Fruit fly (Drosophila melanogaster): Measurements from ENCODE around the gene MICU1.
A peak's percentile ranks its signal among the peaks of the same experiment; 100 is the strongest.

The MICU1 gene

DNA sequence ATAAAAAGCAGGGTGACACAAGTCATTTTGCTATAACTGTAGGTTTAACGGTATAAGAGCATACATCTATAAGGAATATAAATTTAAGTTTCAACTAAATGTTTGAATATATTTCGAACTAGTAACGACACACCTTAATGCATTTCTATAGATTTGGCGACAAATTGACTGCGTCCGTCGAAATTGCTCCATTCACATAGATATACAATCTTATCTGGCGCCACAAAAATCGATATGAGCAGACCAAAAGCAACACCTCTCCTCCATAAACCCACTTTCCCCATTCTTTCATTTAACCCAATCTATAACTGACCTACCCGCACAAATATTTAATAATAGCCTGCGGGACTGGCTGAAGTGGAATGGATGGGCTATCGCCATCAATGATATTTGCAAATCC lies 16.6 kb downstream of the MICU1 start:
- TF ChIP-seq Snoo (tag; optimal IDR thresholded peaks at IDR 0.05) (no peak), Ets98B (GFP tag; IDR thresholded peaks at IDR 0.05) (0 out of 2 replicates have a peak, but pooled peaks have one; percentile 19)

DNA sequence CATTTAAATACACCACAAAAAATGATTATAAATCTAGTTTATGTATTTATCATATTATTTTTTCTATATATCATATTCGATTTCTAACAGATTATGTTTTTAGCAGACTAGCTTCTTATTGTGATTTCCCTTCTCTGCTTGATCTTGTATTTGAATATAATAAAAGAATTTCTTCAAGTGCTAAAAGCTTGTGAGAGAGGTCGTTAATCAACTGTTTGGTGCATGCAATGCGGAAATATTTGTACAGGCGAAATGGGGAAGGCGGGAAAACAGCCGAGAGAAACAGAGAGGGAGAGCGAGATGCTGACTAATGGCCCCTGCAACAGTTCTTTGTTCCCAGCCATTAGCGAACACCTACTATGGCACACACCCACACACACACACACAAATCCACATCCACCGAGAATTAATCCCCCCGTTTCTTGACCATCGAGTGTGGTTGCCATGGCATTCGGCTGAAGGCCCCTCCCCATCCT lies 17.6 kb downstream of the MICU1 start:
- peak; percentile 42 for TF ChIP-seq CG34367 (tag; optimal IDR thresholded peaks at IDR 0.05)
- TF ChIP-seq CG14655 (GFP tag; optimal IDR thresholded peaks at IDR 0.05) = peak; percentile 72
- peak; percentile 1 for TF ChIP-seq gl (tag; optimal IDR thresholded peaks at IDR 0.05)
- peak; percentile 62 for TF ChIP-seq CG17806 (tag; optimal IDR thresholded peaks at IDR 0.05)
- peak; percentile 73 for TF ChIP-seq CG32121 (GFP tag; IDR thresholded peaks at IDR 0.05)
- TF ChIP-seq Ets98B (GFP tag; IDR thresholded peaks at IDR 0.05) = peak; percentile 66; the same call in 1 of the 2 replicates
- TF ChIP-seq fd96Ca (GFP tag; IDR thresholded peaks at IDR 0.05) = 0 out of 3 replicates have a peak, but pooled peaks have one; percentile 21
- TF ChIP-seq Pif1B (GFP tag; optimal IDR thresholded peaks at IDR 0.05) = peak; percentile 48
- TF ChIP-seq CG8159 (tag; optimal IDR thresholded peaks at IDR 0.05) = peak; percentile 75
- peak; percentile 51 for TF ChIP-seq D1 (tag; optimal IDR thresholded peaks at IDR 0.05)
- no peak for TF ChIP-seq CG10348 (GFP tag; IDR thresholded peaks at IDR 0.05)
- 0 out of 2 replicates have a peak, but pooled peaks have one; percentile 43 for TF ChIP-seq rn (GFP tag; IDR thresholded peaks at IDR 0.05)
- peak; percentile 91 for TF ChIP-seq CG4496 (GFP tag; IDR thresholded peaks at IDR 0.05)
- TF ChIP-seq Pif1A (GFP tag; optimal IDR thresholded peaks at IDR 0.05) = peak; percentile 10
- TF ChIP-seq CG15710 (tag; optimal IDR thresholded peaks at IDR 0.05) = peak; percentile 68
- TF ChIP-seq CG12605 (GFP tag; IDR thresholded peaks at IDR 0.05) = peak; percentile 56
- peak; percentile 62 for TF ChIP-seq CG9948 (tag; optimal IDR thresholded peaks at IDR 0.05)
- TF ChIP-seq CG8301 (tag; optimal IDR thresholded peaks at IDR 0.05) = peak; percentile 78
- no peak for TF ChIP-seq CG13204 (GFP tag; optimal IDR thresholded peaks at IDR 0.05)
- peak; percentile 39 for TF ChIP-seq Snoo (tag; optimal IDR thresholded peaks at IDR 0.05)
- TF ChIP-seq EcR (GFP tag; optimal IDR thresholded peaks at IDR 0.05) = peak; percentile 56

DNA sequence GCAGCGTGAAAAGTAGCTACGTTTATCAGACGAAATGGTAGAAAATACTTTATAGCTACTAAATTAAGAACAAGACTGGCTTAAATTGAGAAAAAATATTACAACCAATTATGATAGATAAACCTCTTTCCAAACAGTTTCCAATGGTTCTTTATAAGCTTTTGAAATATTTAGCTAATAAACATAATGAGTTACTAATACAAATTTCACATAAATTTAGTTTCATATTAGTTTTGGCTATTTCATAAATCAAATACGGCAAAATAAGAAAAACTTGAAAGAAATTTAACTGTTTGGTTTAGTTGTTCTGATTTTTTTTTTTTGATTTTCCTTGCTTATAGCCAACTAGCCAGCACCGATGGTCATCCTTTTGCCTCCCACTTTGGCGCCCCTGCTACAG lies 18.1 kb downstream of the MICU1 start:
- TF ChIP-seq CG15710 (tag; optimal IDR thresholded peaks at IDR 0.05) (no peak), CG8159 (tag; optimal IDR thresholded peaks at IDR 0.05) (peak; percentile 23), gl (tag; optimal IDR thresholded peaks at IDR 0.05) (no peak), D1 (tag; optimal IDR thresholded peaks at IDR 0.05) (peak; percentile 31), Ets98B (GFP tag; IDR thresholded peaks at IDR 0.05) (no peak), CG32121 (GFP tag; IDR thresholded peaks at IDR 0.05) (no peak), CG9948 (tag; optimal IDR thresholded peaks at IDR 0.05) (no peak), CG10348 (GFP tag; IDR thresholded peaks at IDR 0.05) (no peak), Snoo (tag; optimal IDR thresholded peaks at IDR 0.05) (no peak), CG4496 (GFP tag; IDR thresholded peaks at IDR 0.05) (no peak), CG13204 (GFP tag; optimal IDR thresholded peaks at IDR 0.05) (no peak), Pif1B (GFP tag; optimal IDR thresholded peaks at IDR 0.05) (no peak), CG8301 (tag; optimal IDR thresholded peaks at IDR 0.05) (peak; percentile 27), CG34367 (tag; optimal IDR thresholded peaks at IDR 0.05) (no peak), EcR (GFP tag; optimal IDR thresholded peaks at IDR 0.05) (no peak), CG17806 (tag; optimal IDR thresholded peaks at IDR 0.05) (peak; percentile 2), rn (GFP tag; IDR thresholded peaks at IDR 0.05) (no peak), Pif1A (GFP tag; optimal IDR thresholded peaks at IDR 0.05) (no peak), fd96Ca (GFP tag; IDR thresholded peaks at IDR 0.05) (no peak), CG14655 (GFP tag; optimal IDR thresholded peaks at IDR 0.05) (peak; percentile 26), CG12605 (GFP tag; IDR thresholded peaks at IDR 0.05) (no peak)

dm6 chr2L:7203411-7204171 lies 21.6 kb downstream of the MICU1 start:
- TF ChIP-seq fd96Ca (GFP tag; IDR thresholded peaks at IDR 0.05) (no peak), CG9948 (tag; optimal IDR thresholded peaks at IDR 0.05) (no peak), CG14655 (GFP tag; optimal IDR thresholded peaks at IDR 0.05) (no peak), EcR (GFP tag; optimal IDR thresholded peaks at IDR 0.05) (peak; percentile 74), Pif1B (GFP tag; optimal IDR thresholded peaks at IDR 0.05) (no peak), Ets98B (GFP tag; IDR thresholded peaks at IDR 0.05) (no peak), Pif1A (GFP tag; optimal IDR thresholded peaks at IDR 0.05) (no peak), gl (tag; optimal IDR thresholded peaks at IDR 0.05) (peak; percentile 32), CG32121 (GFP tag; IDR thresholded peaks at IDR 0.05) (peak; percentile 9; the same call in 1 of the 2 replicates), CG8301 (tag; optimal IDR thresholded peaks at IDR 0.05) (no peak), D1 (tag; optimal IDR thresholded peaks at IDR 0.05) (no peak), CG10348 (GFP tag; IDR thresholded peaks at IDR 0.05) (no peak), CG17806 (tag; optimal IDR thresholded peaks at IDR 0.05) (no peak), CG8159 (tag; optimal IDR thresholded peaks at IDR 0.05) (no peak), CG13204 (GFP tag; optimal IDR thresholded peaks at IDR 0.05) (peak; percentile 15), CG34367 (tag; optimal IDR thresholded peaks at IDR 0.05) (no peak), rn (GFP tag; IDR thresholded peaks at IDR 0.05) (no peak), CG15710 (tag; optimal IDR thresholded peaks at IDR 0.05) (no peak), CG4496 (GFP tag; IDR thresholded peaks at IDR 0.05) (peak; percentile 78), Snoo (tag; optimal IDR thresholded peaks at IDR 0.05) (no peak), CG12605 (GFP tag; IDR thresholded peaks at IDR 0.05) (0 out of 2 replicates have a peak, but pooled peaks have one; percentile 6)

- no peak for TF ChIP-seq EcR (GFP tag; optimal IDR thresholded peaks at IDR 0.05)
- TF ChIP-seq CG8159 (tag; optimal IDR thresholded peaks at IDR 0.05) = no peak
- TF ChIP-seq CG4496 (GFP tag; IDR thresholded peaks at IDR 0.05) = peak; percentile 65; the same call in 2 of the 3 replicates
- no peak for TF ChIP-seq CG8301 (tag; optimal IDR thresholded peaks at IDR 0.05)
- TF ChIP-seq CG15710 (tag; optimal IDR thresholded peaks at IDR 0.05) = no peak
- TF ChIP-seq Ets98B (GFP tag; IDR thresholded peaks at IDR 0.05) = peak; percentile 16; the same call in 1 of the 2 replicates
- no peak for TF ChIP-seq CG17806 (tag; optimal IDR thresholded peaks at IDR 0.05)
- TF ChIP-seq CG9948 (tag; optimal IDR thresholded peaks at IDR 0.05) = no peak
- TF ChIP-seq CG10348 (GFP tag; IDR thresholded peaks at IDR 0.05) = no peak
- TF ChIP-seq CG12605 (GFP tag; IDR thresholded peaks at IDR 0.05) = no peak
- no peak for TF ChIP-seq gl (tag; optimal IDR thresholded peaks at IDR 0.05)
- TF ChIP-seq fd96Ca (GFP tag; IDR thresholded peaks at IDR 0.05) = no peak
- no peak for TF ChIP-seq rn (GFP tag; IDR thresholded peaks at IDR 0.05)
These were observed 22.1 kb downstream of the MICU1 start, which contains the start of gene CG4502 for dm6 chr2L:7204172-7204482. Gene CG4502 (minus strand): TSS chr2L:7204264.
